Worm (Caenorhabditis elegans) whole organism, early embryonic: ENCODE data around the gene ZC13.1.
A peak's percentile ranks its signal among the peaks of the same experiment; 100 is the strongest.

Source experiments
- B0310.2 ChIP-seq: sonication (generic microtip); optimal IDR thresholded peaks from 2 replicates; lab custom pipeline; 2016; ENCODE audit warnings: mild to moderate bottlenecking, missing genetic modification characterization, missing compliant biosample characterization
- F13C5.2 ChIP-seq: sonication (generic microtip); optimal IDR thresholded peaks from 2 replicates; lab custom pipeline; 2017; ENCODE audit warnings: mild to moderate bottlenecking, missing genetic modification characterization, inconsistent platforms, missing compliant biosample characterization
- aly-1 ChIP-seq: sonication (generic microtip); optimal IDR thresholded peaks from 2 replicates; lab custom pipeline; 2016; ENCODE audit warnings: missing genetic modification characterization, missing compliant biosample characterization
- ama-1 ChIP-seq: fragments of 150-350 bp; optimal IDR thresholded peaks from 2 replicates; lab custom pipeline; 2014
- ceh-13 ChIP-seq: fragments of 200-800 bp; sonication (Bioruptor generic); optimal IDR thresholded peaks from 2 replicates; lab custom pipeline; 2018; ENCODE audit warnings: mild to moderate bottlenecking, missing genetic modification characterization, missing compliant biosample characterization
- ceh-36 ChIP-seq: sonication (generic microtip); optimal IDR thresholded peaks from 2 replicates; lab custom pipeline; 2016; ENCODE audit warnings: missing genetic modification characterization, inconsistent platforms, missing compliant biosample characterization
- ets-7 ChIP-seq: sonication (generic microtip); optimal IDR thresholded peaks from 2 replicates; lab custom pipeline; 2016; ENCODE audit warnings: missing genotype, missing genetic modification characterization, missing compliant biosample characterization
- flt-1 ChIP-seq: fragments of 200-800 bp; sonication (Bioruptor generic); IDR thresholded peaks from 2 replicates; pipeline ENCODE4 v1.3.6; 2022; ENCODE audit warnings: missing genetic modification characterization, missing compliant biosample characterization
- hmbx-1 ChIP-seq: sonication (generic microtip); optimal IDR thresholded peaks from 2 replicates; lab custom pipeline; 2016; ENCODE audit warnings: mild to moderate bottlenecking, missing genetic modification characterization, missing compliant biosample characterization
- hmg-4 ChIP-seq: fragments of 200-800 bp; sonication (Bioruptor generic); optimal IDR thresholded peaks from 2 replicates; lab custom pipeline; 2018; ENCODE audit warnings: mild to moderate bottlenecking, missing genetic modification characterization, missing compliant biosample characterization
- hnd-1 ChIP-seq: sonication (generic microtip); optimal IDR thresholded peaks from 2 replicates; lab custom pipeline; 2016; ENCODE audit warnings: missing genetic modification characterization, missing compliant biosample characterization
- pes-1 ChIP-seq: fragments of 200-800 bp; sonication (Bioruptor generic); IDR thresholded peaks from 2 replicates; pipeline ENCODE4 v1.3.6; 2022; ENCODE audit warnings: missing genetic modification reagents, missing genetic modification characterization, missing compliant biosample characterization
- scrt-1 ChIP-seq: fragments of 200-800 bp; sonication (Bioruptor generic); IDR thresholded peaks from 2 replicates; pipeline ENCODE4 v1.3.6; 2022; ENCODE audit warnings: missing genetic modification characterization, missing compliant biosample characterization
- sea-1 ChIP-seq: fragments of 200-800 bp; sonication (Bioruptor generic); conservative IDR thresholded peaks from 2 replicates; pipeline ENCODE4 v1.3.6; 2022; ENCODE audit warnings: missing genetic modification characterization, missing compliant biosample characterization
- tbx-11 ChIP-seq: fragments of 200-800 bp; sonication (Bioruptor generic); IDR thresholded peaks from 2 replicates; pipeline ENCODE4 v1.3.6; 2022; ENCODE audit warnings: missing genetic modification characterization, missing compliant biosample characterization
- tbx-37 ChIP-seq: fragments of 200-800 bp; sonication (Bioruptor generic); conservative IDR thresholded peaks from 2 replicates; pipeline ENCODE4 v1.3.6; 2022; ENCODE audit warnings: missing genetic modification reagents, missing genetic modification characterization, missing compliant biosample characterization
- tra-4 ChIP-seq: sonication (generic microtip); optimal IDR thresholded peaks from 2 replicates; lab custom pipeline; 2017; ENCODE audit warnings: missing genetic modification characterization, missing compliant biosample characterization

Gene ZC13.1

ce11 chrX:910337-910736 lies 33.3 kb downstream of the ZC13.1 start:
- TF ChIP-seq flt-1 (GFP tag; lab: Robert Waterston, UW) (no peak), aly-1 (tag; lab: Kevin White, UChicago) (no peak), hmg-4 (no peak), ama-1 (no peak), tra-4 (tag; lab: Kevin White, UChicago) (no peak), scrt-1 (GFP tag; lab: Robert Waterston, UW) (no peak), tbx-37 (GFP tag; lab: Robert Waterston, UW) (no peak), pes-1 (no peak), hmbx-1 (tag; lab: Kevin White, UChicago) (no peak), F13C5.2 (tag; lab: Kevin White, UChicago) (no peak), B0310.2 (tag; lab: Kevin White, UChicago) (no peak), ceh-36 (no peak), ceh-13 (GFP tag; lab: Kevin White, UChicago) (no peak), hnd-1 (tag; lab: Kevin White, UChicago) (no peak), ets-7 (tag; lab: Kevin White, UChicago) (no peak), tbx-11 (GFP tag; lab: Robert Waterston, UW) (no peak)

ce11 chrX:912564-912963 lies 35.5 kb downstream of the ZC13.1 start:
- no peak for TF ChIP-seq hmbx-1 (tag; lab: Kevin White, UChicago)

ce11 chrX:912990-913389 lies 36.0 kb downstream of the ZC13.1 start, which contains the start of gene F35H12.6:
Gene F35H12.6, plus strand, starts transcription at chrX:913290.
- no peak for TF ChIP-seq flt-1 (GFP tag; lab: Robert Waterston, UW)
- TF ChIP-seq F13C5.2 (tag; lab: Kevin White, UChicago) = no peak
- no peak for TF ChIP-seq hnd-1 (tag; lab: Kevin White, UChicago)
- TF ChIP-seq ceh-13 (GFP tag; lab: Kevin White, UChicago) = no peak

ce11 chrX:915510-915909 lies 38.5 kb downstream of the ZC13.1 start, which contains the start of gene sel-12:
Gene sel-12, plus strand, starts transcription at chrX:915867.
- TF ChIP-seq F13C5.2 (tag; lab: Kevin White, UChicago) (no peak), flt-1 (GFP tag; lab: Robert Waterston, UW) (no peak), aly-1 (tag; lab: Kevin White, UChicago) (no peak), hmg-4 (peak; percentile 4), hnd-1 (tag; lab: Kevin White, UChicago) (no peak), tra-4 (tag; lab: Kevin White, UChicago) (no peak), hmbx-1 (tag; lab: Kevin White, UChicago) (no peak), tbx-37 (GFP tag; lab: Robert Waterston, UW) (0 out of 2 replicates have a peak, but pooled peaks have one; percentile 23), ama-1 (no peak), tbx-11 (GFP tag; lab: Robert Waterston, UW) (no peak), ceh-13 (GFP tag; lab: Kevin White, UChicago) (no peak), ceh-36 (no peak), scrt-1 (GFP tag; lab: Robert Waterston, UW) (no peak), sea-1 (no peak), B0310.2 (tag; lab: Kevin White, UChicago) (no peak)

- TF ChIP-seq hnd-1 (tag; lab: Kevin White, UChicago) = no peak
- no peak for TF ChIP-seq ceh-36
- TF ChIP-seq F13C5.2 (tag; lab: Kevin White, UChicago) = no peak
- no peak for TF ChIP-seq scrt-1 (GFP tag; lab: Robert Waterston, UW)
- no peak for TF ChIP-seq tbx-11 (GFP tag; lab: Robert Waterston, UW)
- no peak for TF ChIP-seq sea-1
- no peak for TF ChIP-seq flt-1 (GFP tag; lab: Robert Waterston, UW)
- TF ChIP-seq ets-7 (tag; lab: Kevin White, UChicago) = no peak
Measured at ce11 chrX:918097-918496, 41.1 kb downstream of the ZC13.1 start, which contains the start of gene F35H12.5. Gene F35H12.5, plus strand, starts transcription at chrX:918397.

- TF ChIP-seq scrt-1 (GFP tag; lab: Robert Waterston, UW) (no peak), tbx-11 (GFP tag; lab: Robert Waterston, UW) (no peak), tbx-37 (GFP tag; lab: Robert Waterston, UW) (no peak), pes-1 (no peak), ama-1 (no peak), B0310.2 (tag; lab: Kevin White, UChicago) (no peak), hnd-1 (tag; lab: Kevin White, UChicago) (no peak), ceh-36 (no peak), F13C5.2 (tag; lab: Kevin White, UChicago) (no peak), flt-1 (GFP tag; lab: Robert Waterston, UW) (no peak), tra-4 (tag; lab: Kevin White, UChicago) (no peak), ceh-13 (GFP tag; lab: Kevin White, UChicago) (no peak), aly-1 (tag; lab: Kevin White, UChicago) (no peak), ets-7 (tag; lab: Kevin White, UChicago) (no peak), sea-1 (no peak), hmbx-1 (tag; lab: Kevin White, UChicago) (no peak), hmg-4 (no peak)
Measured at ce11 chrX:924495-925008, 47.5 kb downstream of the ZC13.1 start, which contains the start of the genes pifk-1 and tbc-11. Gene pifk-1, minus strand, starts transcription at chrX:924511. Gene tbc-11, plus strand, starts transcription at chrX:924958.

ce11 chrX:926125-926524 lies 49.1 kb downstream of the ZC13.1 start:
- TF ChIP-seq aly-1 (tag; lab: Kevin White, UChicago) (no peak), hmg-4 (no peak), B0310.2 (tag; lab: Kevin White, UChicago) (no peak), pes-1 (no peak)

ce11 chrX:927632-928031 lies 50.6 kb downstream of the ZC13.1 start:
- TF ChIP-seq hmbx-1 (tag; lab: Kevin White, UChicago) = no peak
- TF ChIP-seq hnd-1 (tag; lab: Kevin White, UChicago) = no peak
- no peak for TF ChIP-seq sea-1
- TF ChIP-seq scrt-1 (GFP tag; lab: Robert Waterston, UW) = no peak
- TF ChIP-seq ets-7 (tag; lab: Kevin White, UChicago) = no peak
- no peak for TF ChIP-seq B0310.2 (tag; lab: Kevin White, UChicago)
- no peak for TF ChIP-seq tbx-37 (GFP tag; lab: Robert Waterston, UW)
- no peak for TF ChIP-seq flt-1 (GFP tag; lab: Robert Waterston, UW)
- TF ChIP-seq aly-1 (tag; lab: Kevin White, UChicago) = no peak
